Worm (Caenorhabditis elegans) whole organism, L4 larva: ENCODE measurements around the gene lgg-3.

Experiments used
- D1046.2 ChIP-seq: fragments of 200-800 bp; sonication (Bioruptor generic); IDR thresholded peaks from 2 replicates; pipeline ENCODE4 v1.3.6; 2022; ENCODE audit warnings: missing genetic modification characterization, missing compliant biosample characterization
- F10B5.3 ChIP-seq: sonication (generic microtip); optimal IDR thresholded peaks from 2 replicates; lab custom pipeline; 2016; ENCODE audit warnings: mild to moderate bottlenecking, missing genetic modification characterization, missing compliant biosample characterization
- F26F4.8 ChIP-seq: fragments of 200-800 bp; sonication (Bioruptor generic); conservative IDR thresholded peaks from 2 replicates; pipeline ENCODE4 v1.3.6; 2022; ENCODE audit warnings: missing genetic modification characterization, missing compliant biosample characterization
- F49E8.2 ChIP-seq: sonication (generic microtip); optimal IDR thresholded peaks from 2 replicates; lab custom pipeline; 2016; ENCODE audit warnings: missing compliant biosample characterization, mild to moderate bottlenecking, missing genetic modification characterization, borderline replicate concordance
- Y105C5A.15 ChIP-seq: fragments of 200-800 bp; sonication (Bioruptor generic); IDR thresholded peaks from 2 replicates; pipeline ENCODE4 v1.3.6; 2022; ENCODE audit warnings: missing genetic modification characterization, missing compliant biosample characterization
- Y5F2A.4 ChIP-seq: fragments of 200-800 bp; sonication (Bioruptor generic); optimal IDR thresholded peaks from 2 replicates; lab custom pipeline; 2018; ENCODE audit warnings: mild to moderate bottlenecking, missing genetic modification characterization, missing compliant biosample characterization
- Y75B8A.6 ChIP-seq: fragments of 200-800 bp; sonication (Bioruptor generic); IDR thresholded peaks from 2 replicates; pipeline ENCODE4 v1.3.6; 2022; ENCODE audit warnings: missing genetic modification reagents, missing genetic modification characterization, missing compliant biosample characterization
- ZK337.2 ChIP-seq: fragments of 200-800 bp; sonication (Bioruptor generic); IDR thresholded peaks from 2 replicates; pipeline ENCODE4 v1.3.6; 2022; ENCODE audit warnings: missing genetic modification reagents, missing genetic modification characterization, missing compliant biosample characterization
- ceh-28 ChIP-seq: fragments of 150-350 bp; optimal IDR thresholded peaks from 2 replicates; lab custom pipeline; 2014; ENCODE audit warnings: missing biosample characterization, missing genetic modification reagents, missing genetic modification characterization
- duxl-1 ChIP-seq: sonication (generic microtip); optimal IDR thresholded peaks from 2 replicates; lab custom pipeline; 2016; ENCODE audit warnings: mild to moderate bottlenecking, missing genetic modification characterization, moderate library complexity, missing compliant biosample characterization; ENCODE audit not compliant: poor library complexity
- dve-1 ChIP-seq: sonication (generic microtip); optimal IDR thresholded peaks from 2 replicates; lab custom pipeline; 2017; ENCODE audit warnings: antibody characterized with exemption, mild to moderate bottlenecking, missing genetic modification characterization, missing compliant biosample characterization; ENCODE audit not compliant: insufficient read depth
- lin-13 ChIP-seq: fragments of 150-350 bp; optimal IDR thresholded peaks from 2 replicates; lab custom pipeline; 2014; ENCODE audit warnings: missing biosample characterization, missing genetic modification reagents, missing genetic modification characterization
- madf-5 ChIP-seq, 2 experiments: fragments of 200-800 bp; sonication (Bioruptor generic); IDR thresholded peaks; 2 replicates each; pipeline ENCODE4 v1.3.6; 2022; ENCODE audit warnings: missing compliant biosample characterization in 2 of 2, missing genetic modification characterization in 2 of 2
- mdl-1 ChIP-seq, 2 experiments: fragments of 150-350 bp in 1 of 2; sonication (generic microtip) in 1 of 2; optimal IDR thresholded peaks; 2 replicates each; lab custom pipeline; 2014 to 2017; ENCODE audit warnings: missing biosample characterization in 2 of 2, missing genetic modification characterization in 2 of 2
- nhr-6 ChIP-seq: fragments of 150-350 bp; optimal IDR thresholded peaks from 2 replicates; lab custom pipeline; 2014; ENCODE audit warnings: missing biosample characterization, missing genetic modification characterization
- nhr-76 ChIP-seq: fragments of 150-350 bp; optimal IDR thresholded peaks from 2 replicates; lab custom pipeline; 2014; ENCODE audit warnings: missing biosample characterization, missing genetic modification characterization
- php-3 ChIP-seq: fragments of 200-800 bp; sonication (Bioruptor generic); IDR thresholded peaks from 2 replicates; pipeline ENCODE4 v1.3.6; 2022; ENCODE audit warnings: missing genetic modification reagents, missing genetic modification characterization, missing compliant biosample characterization
- rbr-2 ChIP-seq: sonication (generic microtip); optimal IDR thresholded peaks from 2 replicates; lab custom pipeline; 2016; ENCODE audit warnings: missing genotype, missing genetic modification characterization, missing compliant biosample characterization
- zfp-3 ChIP-seq: fragments of 200-800 bp; sonication (Bioruptor generic); conservative IDR thresholded peaks from 2 replicates; pipeline ENCODE4 v1.3.6; 2022; ENCODE audit warnings: missing genetic modification reagents, missing genetic modification characterization, missing compliant biosample characterization

The lgg-3 gene

ce11 chrIII:5653692-5654105, 44.1 kb downstream of the lgg-3 start (continued):
- no peak for TF ChIP-seq Y75B8A.6 (GFP tag; lab: Robert Waterston, UW)
- no peak for TF ChIP-seq D1046.2 (GFP tag; lab: Robert Waterston, UW)
- no peak for TF ChIP-seq madf-5 (GFP tag; IDR thresholded peaks at IDR 0.05; lab: Robert Waterston, UW)
- TF ChIP-seq Y105C5A.15 (GFP tag; lab: Robert Waterston, UW): 0 out of 2 replicates have a peak, but pooled peaks have one; percentile 20
- peak; percentile 67 for TF ChIP-seq php-3
- TF ChIP-seq duxl-1: peak; percentile 74
- no peak for TF ChIP-seq Y5F2A.4 (GFP tag; lab: Kevin White, UChicago)
- no peak for TF ChIP-seq mdl-1 (tag; optimal IDR thresholded peaks at IDR 0.05; lab: Kevin White, UChicago)
- no peak for TF ChIP-seq ceh-28 (tag; lab: Kevin White, UChicago)
- peak; percentile 60 for TF ChIP-seq lin-13 (GFP tag; lab: Kevin White, UChicago)
- peak; percentile 32 for TF ChIP-seq rbr-2 (tag; lab: Kevin White, UChicago)
- peak; percentile 60 for TF ChIP-seq dve-1 (tag; lab: Kevin White, UChicago)
- TF ChIP-seq zfp-3 (GFP tag; lab: Robert Waterston, UW): no peak
- TF ChIP-seq F10B5.3 (tag; lab: Kevin White, UChicago): peak; percentile 41
- TF ChIP-seq F49E8.2 (tag; lab: Kevin White, UChicago): peak; percentile 93
- no peak for TF ChIP-seq ZK337.2 (GFP tag; lab: Robert Waterston, UW)
- no peak for TF ChIP-seq nhr-6
- TF ChIP-seq F26F4.8 (GFP tag; lab: Robert Waterston, UW): no peak
- TF ChIP-seq nhr-76 (tag; lab: Kevin White, UChicago): no peak
- TF ChIP-seq, all 104 proteins: peak for 32
